Worm (Caenorhabditis elegans): ENCODE results near the gene K08F8.7.
A peak's percentile ranks its signal among the peaks of the same experiment; 100 is the strongest.

The K08F8.7 gene

DNA sequence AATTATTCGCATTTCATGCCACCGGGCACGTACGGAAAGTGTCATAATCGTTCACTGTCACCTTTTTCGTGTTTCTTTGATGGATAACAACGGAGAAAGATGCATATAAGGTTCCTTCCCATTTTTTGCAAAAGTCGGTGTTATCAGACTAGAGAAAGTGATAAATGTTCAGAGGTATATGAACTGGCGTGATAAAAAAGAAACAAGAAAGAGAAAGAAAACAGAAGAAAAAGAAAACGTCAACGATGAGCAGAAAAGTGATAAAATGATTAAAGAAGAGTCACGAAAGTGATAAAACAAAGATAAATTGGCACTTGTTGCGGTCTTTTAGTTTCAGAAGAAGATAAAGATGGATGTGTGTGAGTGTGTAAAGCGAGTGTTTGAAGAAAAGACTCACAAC is 24.9 kb downstream of the K08F8.7 start:
- TF ChIP-seq rnt-1 (tag; optimal IDR thresholded peaks at IDR 0.05): peak; percentile 32
- TF ChIP-seq zip-4 (GFP tag; optimal IDR thresholded peaks at IDR 0.05): no peak
- peak; percentile 23 for TF ChIP-seq lin-14 (GFP tag; optimal IDR thresholded peaks at IDR 0.05)
- TF ChIP-seq pax-3 (tag; optimal IDR thresholded peaks at IDR 0.05): no peak
- peak in 1 of 6 experiments; percentile 46 for TF ChIP-seq elt-3 (tag; optimal IDR thresholded peaks at IDR 0.05)
- TF ChIP-seq blmp-1 (tag; optimal IDR thresholded peaks at IDR 0.05): peak; percentile 93

DNA sequence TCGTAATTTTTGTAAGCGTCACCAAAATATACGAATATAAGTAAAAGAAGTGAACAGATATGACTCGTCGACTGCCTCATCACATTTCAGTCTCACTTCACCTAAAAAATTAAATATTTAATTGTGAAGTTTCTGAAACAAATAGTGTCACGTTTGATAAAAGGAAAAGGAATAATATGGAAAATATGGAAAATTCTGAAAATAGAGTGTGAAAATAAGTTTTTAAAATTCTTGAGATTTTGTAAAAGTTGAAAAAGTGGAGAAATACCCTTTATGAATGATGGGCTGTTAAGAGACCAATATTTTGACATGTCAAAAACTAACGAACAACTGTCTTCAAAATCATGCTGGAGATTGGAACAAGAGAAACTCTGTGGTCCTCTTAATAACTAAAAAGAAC is 28.5 kb downstream of the K08F8.7 start, which contains the start of gene T01B7.9:
TSS of gene T01B7.9 (minus strand) at position 101 of the 400 bp plus-strand sequence.
- TF ChIP-seq ztf-4 (tag; optimal IDR thresholded peaks at IDR 0.05) (no peak), hlh-17 (GFP tag; optimal IDR thresholded peaks at IDR 0.05; ENCODE audit: borderline replicate concordance) (no peak), ztf-11 (tag; optimal IDR thresholded peaks at IDR 0.05) (no peak), skn-1 (tag; optimal IDR thresholded peaks at IDR 0.05) (no peak), nhr-19 (GFP tag; conservative IDR thresholded peaks at IDR 0.05) (no peak), nhr-84 (tag; optimal IDR thresholded peaks at IDR 0.05) (no peak), ama-1 (optimal IDR thresholded peaks at IDR 0.05) (no peak), hlh-4 (tag; optimal IDR thresholded peaks at IDR 0.05) (no peak), ceh-82 (tag; optimal IDR thresholded peaks at IDR 0.05) (no peak), egl-27 (tag; optimal IDR thresholded peaks at IDR 0.05) (no peak), hpl-2 (GFP tag; optimal IDR thresholded peaks at IDR 0.05) (no peak), dsc-1 (tag; optimal IDR thresholded peaks at IDR 0.05) (no peak), tbx-2 (tag; optimal IDR thresholded peaks at IDR 0.05) (no peak), aha-1 (tag; optimal IDR thresholded peaks at IDR 0.05) (no peak), pag-3 (tag; optimal IDR thresholded peaks at IDR 0.05; ENCODE audit: borderline replicate concordance, insufficient read depth) (no peak), C04F5.9 (tag; optimal IDR thresholded peaks at IDR 0.05) (no peak), nhr-12 (tag; optimal IDR thresholded peaks at IDR 0.05) (no peak)

DNA sequence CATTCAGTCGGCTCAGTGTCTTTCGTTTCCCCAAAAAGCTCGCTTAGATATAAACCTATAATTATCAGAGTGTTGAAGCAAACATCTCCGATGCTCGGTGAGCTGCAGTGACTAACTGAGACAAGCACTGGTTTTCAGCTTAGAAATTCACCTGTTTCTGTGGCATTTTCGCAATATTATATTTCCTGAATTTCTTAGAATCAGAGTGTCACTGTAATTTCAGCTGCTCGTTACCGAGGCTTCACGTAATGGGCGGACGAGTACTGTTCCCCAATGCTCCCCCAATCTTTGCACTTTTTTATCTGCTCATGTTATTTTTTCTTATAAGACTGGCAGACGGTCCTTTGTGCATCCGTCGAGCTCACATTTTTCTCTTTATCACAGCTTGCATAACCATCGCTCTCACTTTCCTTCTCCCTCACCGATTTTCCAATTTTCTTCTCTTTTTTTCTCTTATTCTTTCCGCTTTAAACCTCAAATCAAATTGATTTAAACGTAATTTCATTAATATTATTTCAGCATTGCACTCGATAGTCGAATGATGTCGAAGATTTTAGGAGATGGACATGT is 33.1 kb downstream of the K08F8.7 start, which contains the start of gene trcs-2:
TSS of gene trcs-2 (plus strand) at position 520 of the 570 bp plus-strand sequence.
- TF ChIP-seq lin-39 (tag; optimal IDR thresholded peaks at IDR 0.05) (no peak), lin-15B (tag; optimal IDR thresholded peaks at IDR 0.05) (no peak), egl-27 (tag; optimal IDR thresholded peaks at IDR 0.05) (no peak), hlh-4 (tag; optimal IDR thresholded peaks at IDR 0.05) (peak; percentile 90), nhr-71 (tag; optimal IDR thresholded peaks at IDR 0.05) (peak; percentile 5), lsy-2 (tag; optimal IDR thresholded peaks at IDR 0.05) (no peak), fkh-8 (tag; optimal IDR thresholded peaks at IDR 0.05) (peak; percentile 22), egl-13 (tag; optimal IDR thresholded peaks at IDR 0.05) (no peak)

DNA sequence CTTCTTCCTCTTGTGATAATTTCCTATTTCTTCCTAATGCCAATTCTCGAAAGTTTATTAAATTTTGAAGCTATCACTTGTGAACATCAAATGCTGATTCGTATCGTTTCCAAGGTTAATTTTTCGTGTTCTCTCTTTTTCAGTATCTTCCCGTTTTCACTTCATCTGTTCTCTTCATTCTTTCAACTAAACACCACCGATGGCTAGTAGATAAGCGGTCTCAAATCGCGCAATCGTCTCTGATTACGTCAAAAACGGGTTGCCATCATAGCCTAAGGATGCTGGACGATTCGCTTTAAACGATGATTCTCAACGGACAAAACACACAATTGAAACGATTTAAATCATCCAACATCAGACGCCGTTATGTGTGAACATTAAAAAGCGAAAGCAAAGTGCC is 37.6 kb downstream of the K08F8.7 start:
- TF ChIP-seq aha-1 (tag; optimal IDR thresholded peaks at IDR 0.05): no peak
- TF ChIP-seq lin-14 (GFP tag; optimal IDR thresholded peaks at IDR 0.05): peak; percentile 53
- TF ChIP-seq fos-1 (tag; optimal IDR thresholded peaks at IDR 0.05): no peak
- no peak for TF ChIP-seq mab-9 (GFP tag; IDR thresholded peaks at IDR 0.05)
- peak; percentile 20 for TF ChIP-seq ztf-4 (tag; optimal IDR thresholded peaks at IDR 0.05)
- TF ChIP-seq blmp-1 (tag; optimal IDR thresholded peaks at IDR 0.05): peak; percentile 82
- peak in 1 of 6 experiments; percentile 19 for TF ChIP-seq elt-3 (tag; optimal IDR thresholded peaks at IDR 0.05)

DNA sequence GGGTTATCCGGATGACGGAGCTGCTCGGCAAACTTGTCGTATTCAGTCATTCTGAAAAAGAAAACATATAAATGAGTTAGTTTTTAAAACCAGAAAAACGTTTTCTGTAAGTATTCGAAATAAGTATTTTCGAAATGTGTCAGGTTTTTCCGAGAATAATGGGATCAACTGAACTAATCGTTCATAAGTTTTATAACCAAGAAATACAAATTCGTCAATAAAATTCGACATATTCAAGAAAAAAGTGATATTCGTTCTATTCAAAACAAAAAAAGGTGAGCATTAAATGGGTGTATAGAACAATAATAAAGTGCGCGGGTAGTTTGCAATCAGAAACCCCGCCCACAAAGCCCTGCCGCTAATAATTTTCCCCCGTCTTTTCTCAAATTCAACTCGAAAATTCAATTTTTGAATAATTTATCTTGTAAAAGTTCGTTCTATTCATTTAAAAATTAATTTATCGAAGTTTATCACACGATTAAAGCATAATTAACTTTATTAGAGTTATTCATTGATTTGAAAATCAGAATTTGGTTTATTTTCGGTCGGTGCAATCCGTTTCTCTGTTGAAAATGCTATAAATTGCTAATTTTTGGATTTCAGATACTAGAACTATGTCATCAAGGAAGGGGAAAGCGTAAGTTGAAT is 38.8 kb downstream of the K08F8.7 start, which contains the start of the genes cyn-11 and T01B7.5:
TSS of gene cyn-11 (minus strand) at position 51 of the 648 bp plus-strand sequence.
TSS of gene T01B7.5 (plus strand) at position 598 of the 648 bp plus-strand sequence.
- TF ChIP-seq ztf-11 (tag; optimal IDR thresholded peaks at IDR 0.05): no peak
- no peak for TF ChIP-seq Y116A8C.19 (tag; optimal IDR thresholded peaks at IDR 0.05; ENCODE audit: borderline replicate concordance)
- no peak for TF ChIP-seq lin-14 (GFP tag; optimal IDR thresholded peaks at IDR 0.05)
- TF ChIP-seq unc-130 (tag; optimal IDR thresholded peaks at IDR 0.05): no peak
- no peak for TF ChIP-seq alr-1 (tag; optimal IDR thresholded peaks at IDR 0.05; ENCODE audit: borderline replicate concordance)
- TF ChIP-seq ceh-82 (tag; optimal IDR thresholded peaks at IDR 0.05): peak in 1 of 3 experiments; percentile 18
- TF ChIP-seq zag-1 (tag; optimal IDR thresholded peaks at IDR 0.05): no peak
- TF ChIP-seq tlp-1 (tag; optimal IDR thresholded peaks at IDR 0.05): no peak
- no peak for TF ChIP-seq fos-1 (tag; optimal IDR thresholded peaks at IDR 0.05)
- no peak for TF ChIP-seq tbx-2 (tag; optimal IDR thresholded peaks at IDR 0.05)
- no peak for TF ChIP-seq ces-1 (GFP tag; optimal IDR thresholded peaks at IDR 0.05)
- no peak for TF ChIP-seq sup-37 (GFP tag; optimal IDR thresholded peaks at IDR 0.05)
- TF ChIP-seq snu-23 (GFP tag; optimal IDR thresholded peaks at IDR 0.05): peak; percentile 40
- TF ChIP-seq jun-1 (tag; optimal IDR thresholded peaks at IDR 0.05): no peak
- TF ChIP-seq lsy-2 (tag; optimal IDR thresholded peaks at IDR 0.05): peak; percentile 27 to 54
- no peak for TF ChIP-seq F16B12.6 (tag; optimal IDR thresholded peaks at IDR 0.05)
- no peak for TF ChIP-seq egl-13 (tag; optimal IDR thresholded peaks at IDR 0.05)
- TF ChIP-seq fkh-8 (tag; optimal IDR thresholded peaks at IDR 0.05): no peak
- no peak for TF ChIP-seq snpc-4 (tag; optimal IDR thresholded peaks at IDR 0.05)
